Fruit fly (Drosophila melanogaster): ENCODE measurements around the gene Arglu1.

The Arglu1 gene

dm6 chr2L:9937908-9938307, at the start of gene Arglu1:
Gene Arglu1, minus strand, starts transcription at chr2L:9938134.
- TF ChIP-seq CG31627 (GFP tag; optimal IDR thresholded peaks at IDR 0.05) = peak; percentile 9
- TF ChIP-seq Gug (GFP tag; IDR thresholded peaks at IDR 0.05) = no peak
- TF ChIP-seq CG6163 (GFP tag; IDR thresholded peaks at IDR 0.05) = peak; percentile 53; the same call in 2 of the 3 replicates
- TF ChIP-seq CG8632 (GFP tag; optimal IDR thresholded peaks at IDR 0.05) = no peak
- TF ChIP-seq Eip75B (GFP tag; optimal IDR thresholded peaks at IDR 0.05) = no peak
- TF ChIP-seq cyc (GFP tag; optimal IDR thresholded peaks at IDR 0.05) = peak; percentile 40
- TF ChIP-seq lz (GFP tag; optimal IDR thresholded peaks at IDR 0.05) = peak; percentile 41

dm6 chr2L:9986402-9987350, 48.7 kb upstream of the Arglu1 start:
- TF ChIP-seq Sox14 (GFP tag; optimal IDR thresholded peaks at IDR 0.05) = peak; percentile 94
- TF ChIP-seq svp (GFP tag) = peak; percentile 97
- peak; percentile 59 for TF ChIP-seq Hr4 (GFP tag; optimal IDR thresholded peaks at IDR 0.05)
- TF ChIP-seq Met (GFP tag; optimal IDR thresholded peaks at IDR 0.05) = peak; percentile 95
- peak; percentile 92 for TF ChIP-seq achi (GFP tag; optimal IDR thresholded peaks at IDR 0.05)
- peak; percentile 83 for TF ChIP-seq Eip75B (GFP tag; optimal IDR thresholded peaks at IDR 0.05)
- TF ChIP-seq Hr39 (GFP tag; optimal IDR thresholded peaks at IDR 0.05) = peak; percentile 93
- peak; percentile 79 for TF ChIP-seq CG11294 (GFP tag; IDR thresholded peaks at IDR 0.05)
- TF ChIP-seq eg (GFP tag; IDR thresholded peaks at IDR 0.05) = peak; percentile 94
- TF ChIP-seq pdm3 (GFP tag; optimal IDR thresholded peaks at IDR 0.05) = peak; percentile 89
- peak; percentile 95 for TF ChIP-seq CG3919 (GFP tag; optimal IDR thresholded peaks at IDR 0.05)
- TF ChIP-seq Eip93F (GFP tag; optimal IDR thresholded peaks at IDR 0.05) = peak; percentile 87
- no peak for TF ChIP-seq fkh (GFP tag; optimal IDR thresholded peaks at IDR 0.05)
- TF ChIP-seq CG34406 (GFP tag; optimal IDR thresholded peaks at IDR 0.05) = peak; percentile 91
- TF ChIP-seq spab (GFP tag; optimal IDR thresholded peaks at IDR 0.05) = peak; percentile 93
- peak; percentile 94 for TF ChIP-seq Ets96B (tag; optimal IDR thresholded peaks at IDR 0.05)
- TF ChIP-seq CG16779 (tag; optimal IDR thresholded peaks at IDR 0.05) = peak; percentile 72
- peak; percentile 78 for TF ChIP-seq Blimp-1 (GFP tag; optimal IDR thresholded peaks at IDR 0.05)
- TF ChIP-seq CG11902 (GFP tag; optimal IDR thresholded peaks at IDR 0.05) = peak; percentile 90
- TF ChIP-seq CG10669 (GFP tag; optimal IDR thresholded peaks at IDR 0.05) = peak; percentile 94
- TF ChIP-seq dac (GFP tag; optimal IDR thresholded peaks at IDR 0.05) = peak; percentile 49
- no peak for TF ChIP-seq Hr38 (GFP tag; optimal IDR thresholded peaks at IDR 0.05)
- peak; percentile 97 for TF ChIP-seq Eip78C (GFP tag)
- TF ChIP-seq CG31627 (GFP tag; optimal IDR thresholded peaks at IDR 0.05) = peak; percentile 93
- TF ChIP-seq esn (GFP tag; optimal IDR thresholded peaks at IDR 0.05) = peak; percentile 94
- peak; percentile 92 to 94 for TF ChIP-seq ss (GFP tag; optimal IDR thresholded peaks at IDR 0.05)
- TF ChIP-seq OdsH (GFP tag; optimal IDR thresholded peaks at IDR 0.05) = peak; percentile 90
- TF ChIP-seq CG8119 (GFP tag; IDR thresholded peaks at IDR 0.05) = peak; percentile 90
- TF ChIP-seq lz (GFP tag; optimal IDR thresholded peaks at IDR 0.05) = peak; percentile 81
- peak; percentile 90 for TF ChIP-seq net (GFP tag; optimal IDR thresholded peaks at IDR 0.05)
- peak; percentile 94 for TF ChIP-seq CG10631 (GFP tag; optimal IDR thresholded peaks at IDR 0.05)
- peak; percentile 85 for TF ChIP-seq CG8632 (GFP tag; optimal IDR thresholded peaks at IDR 0.05)
- TF ChIP-seq Ets21C (GFP tag; optimal IDR thresholded peaks at IDR 0.05) = peak; percentile 88
- peak; percentile 91 for TF ChIP-seq CG15336 (GFP tag; IDR thresholded peaks at IDR 0.05)
- peak; percentile 83 for TF ChIP-seq CG6276 (GFP tag; optimal IDR thresholded peaks at IDR 0.05)
- TF ChIP-seq dsx (GFP tag; optimal IDR thresholded peaks at IDR 0.05; ENCODE audit: poor library complexity, severe bottlenecking) = peak; percentile 94
- TF ChIP-seq CG6808 (GFP tag; optimal IDR thresholded peaks at IDR 0.05) = peak; percentile 92
- TF ChIP-seq CG7368 (GFP tag; optimal IDR thresholded peaks at IDR 0.05) = peak; percentile 91
- peak; percentile 88 for TF ChIP-seq Gug (GFP tag; IDR thresholded peaks at IDR 0.05)
- TF ChIP-seq Smox (GFP tag; optimal IDR thresholded peaks at IDR 0.05) = peak; percentile 89
- TF ChIP-seq topi (GFP tag; optimal IDR thresholded peaks at IDR 0.05) = peak; percentile 92
- TF ChIP-seq Sox15 (GFP tag; optimal IDR thresholded peaks at IDR 0.05) = peak; percentile 80
- TF ChIP-seq fd85E (GFP tag; optimal IDR thresholded peaks at IDR 0.05) = peak; percentile 84
- TF ChIP-seq cyc (GFP tag; optimal IDR thresholded peaks at IDR 0.05) = peak; percentile 94
- TF ChIP-seq CG32006 (GFP tag; optimal IDR thresholded peaks at IDR 0.05) = peak; percentile 88
- TF ChIP-seq CG1621 (tag; optimal IDR thresholded peaks at IDR 0.05) = peak; percentile 93
